Worm (Caenorhabditis elegans): ENCODE results near the gene chil-5.

Gene chil-5

DNA sequence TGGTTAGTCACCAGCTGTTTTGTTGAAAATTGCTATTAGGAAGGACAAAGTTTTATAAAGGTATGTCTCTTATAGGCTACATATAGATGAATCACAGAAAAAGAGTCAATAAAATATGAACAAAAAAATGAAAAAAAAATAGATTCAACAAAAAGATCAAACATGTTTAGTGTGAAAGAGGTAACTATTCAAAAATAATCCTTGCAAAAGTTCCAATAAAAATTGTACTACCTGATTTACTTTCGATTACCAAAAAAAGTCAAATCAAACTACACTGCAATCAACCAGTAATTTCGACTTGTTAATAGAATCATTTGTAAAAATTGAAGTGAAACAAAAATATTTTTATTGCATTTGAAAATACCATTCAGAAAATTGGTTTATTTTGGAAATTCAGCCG lies 8.5 kb downstream of the chil-5 start, which contains the start of gene ZK938.10:
TSS of gene ZK938.10 (minus strand) at position 101 of the 400 bp plus-strand sequence.
- no peak for TF ChIP-seq ceh-13 (GFP tag; optimal IDR thresholded peaks at IDR 0.05)
- no peak for TF ChIP-seq sea-1 (GFP tag; conservative IDR thresholded peaks at IDR 0.05)
- no peak for TF ChIP-seq tbx-11 (GFP tag; IDR thresholded peaks at IDR 0.05)
- no peak for TF ChIP-seq pes-1 (GFP tag; IDR thresholded peaks at IDR 0.05)
- no peak for TF ChIP-seq hnd-1 (tag; optimal IDR thresholded peaks at IDR 0.05)
- TF ChIP-seq ets-7 (tag; optimal IDR thresholded peaks at IDR 0.05) = no peak
- no peak for TF ChIP-seq ceh-36 (tag; optimal IDR thresholded peaks at IDR 0.05)
- no peak for TF ChIP-seq tbx-37 (GFP tag; conservative IDR thresholded peaks at IDR 0.05)
- TF ChIP-seq F13C5.2 (tag; optimal IDR thresholded peaks at IDR 0.05) = no peak
- no peak for TF ChIP-seq B0310.2 (tag; optimal IDR thresholded peaks at IDR 0.05)
- no peak for TF ChIP-seq scrt-1 (GFP tag; IDR thresholded peaks at IDR 0.05)
- TF ChIP-seq aly-1 (tag; optimal IDR thresholded peaks at IDR 0.05) = no peak
- no peak for TF ChIP-seq hmbx-1 (tag; optimal IDR thresholded peaks at IDR 0.05)
- no peak for TF ChIP-seq tra-4 (tag; optimal IDR thresholded peaks at IDR 0.05)
- TF ChIP-seq flt-1 (GFP tag; IDR thresholded peaks at IDR 0.05) = no peak
- no peak for TF ChIP-seq hmg-4 (GFP tag; optimal IDR thresholded peaks at IDR 0.05)
- TF ChIP-seq ama-1 (optimal IDR thresholded peaks at IDR 0.05) = no peak

DNA sequence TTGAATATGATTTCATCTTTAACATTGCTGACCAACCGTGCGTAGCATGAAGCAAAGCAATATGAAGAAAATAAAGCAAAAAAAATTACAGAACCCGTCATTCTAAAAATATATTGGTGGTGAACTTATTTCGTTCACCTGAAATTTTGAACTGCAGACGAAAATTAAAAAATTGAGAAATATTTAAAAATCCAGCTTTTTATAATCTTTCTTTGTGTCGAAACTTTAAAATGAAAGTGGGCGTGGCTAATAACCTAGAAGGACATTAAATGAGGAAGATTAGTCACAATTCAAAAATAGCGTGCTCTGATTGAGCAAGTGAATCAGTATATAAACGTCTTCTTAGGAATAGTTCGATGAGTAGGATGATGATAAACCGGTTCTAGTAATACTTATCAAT lies 10.0 kb downstream of the chil-5 start, which contains the start of gene old-2:
TSS of gene old-2 (minus strand) at position 101 of the 400 bp plus-strand sequence.
- no peak for TF ChIP-seq ceh-13 (GFP tag; optimal IDR thresholded peaks at IDR 0.05)
- no peak for TF ChIP-seq flt-1 (GFP tag; IDR thresholded peaks at IDR 0.05)
- no peak for TF ChIP-seq ets-7 (tag; optimal IDR thresholded peaks at IDR 0.05)
- no peak for TF ChIP-seq tra-4 (tag; optimal IDR thresholded peaks at IDR 0.05)
- no peak for TF ChIP-seq tbx-11 (GFP tag; IDR thresholded peaks at IDR 0.05)
- no peak for TF ChIP-seq hnd-1 (tag; optimal IDR thresholded peaks at IDR 0.05)
- TF ChIP-seq pes-1 (GFP tag; IDR thresholded peaks at IDR 0.05) = no peak
- TF ChIP-seq ama-1 (optimal IDR thresholded peaks at IDR 0.05) = no peak
- no peak for TF ChIP-seq hmg-4 (GFP tag; optimal IDR thresholded peaks at IDR 0.05)
- TF ChIP-seq B0310.2 (tag; optimal IDR thresholded peaks at IDR 0.05) = no peak
- TF ChIP-seq hmbx-1 (tag; optimal IDR thresholded peaks at IDR 0.05) = no peak
- no peak for TF ChIP-seq aly-1 (tag; optimal IDR thresholded peaks at IDR 0.05)
- no peak for TF ChIP-seq ceh-36 (tag; optimal IDR thresholded peaks at IDR 0.05)
- TF ChIP-seq tbx-37 (GFP tag; conservative IDR thresholded peaks at IDR 0.05) = no peak
- no peak for TF ChIP-seq F13C5.2 (tag; optimal IDR thresholded peaks at IDR 0.05)

DNA sequence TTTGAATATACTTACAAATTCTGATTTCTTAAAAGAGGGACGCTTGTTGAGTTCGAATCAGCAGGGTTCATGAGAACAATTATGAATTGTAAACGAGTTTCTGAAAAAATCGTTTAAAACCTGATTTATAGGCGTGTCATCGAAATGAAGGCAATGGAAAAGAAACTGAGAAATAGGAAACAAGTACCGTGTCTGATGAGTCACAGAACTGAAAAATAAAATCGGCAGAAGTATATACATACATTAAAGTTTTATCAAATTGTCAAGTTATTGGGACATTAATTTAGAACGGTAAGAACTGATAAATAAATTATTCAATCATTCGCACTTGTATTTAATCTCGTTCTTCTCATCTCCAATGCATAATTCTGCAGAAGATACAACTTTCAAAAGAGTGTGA lies 14.2 kb downstream of the chil-5 start, which contains the start of gene chil-9:
TSS of gene chil-9 (minus strand) at position 101 of the 400 bp plus-strand sequence.
- TF ChIP-seq hmbx-1 (tag; optimal IDR thresholded peaks at IDR 0.05) (no peak), hnd-1 (tag; optimal IDR thresholded peaks at IDR 0.05) (no peak), tbx-11 (GFP tag; IDR thresholded peaks at IDR 0.05) (no peak), ceh-36 (tag; optimal IDR thresholded peaks at IDR 0.05) (no peak), pes-1 (GFP tag; IDR thresholded peaks at IDR 0.05) (no peak)

DNA sequence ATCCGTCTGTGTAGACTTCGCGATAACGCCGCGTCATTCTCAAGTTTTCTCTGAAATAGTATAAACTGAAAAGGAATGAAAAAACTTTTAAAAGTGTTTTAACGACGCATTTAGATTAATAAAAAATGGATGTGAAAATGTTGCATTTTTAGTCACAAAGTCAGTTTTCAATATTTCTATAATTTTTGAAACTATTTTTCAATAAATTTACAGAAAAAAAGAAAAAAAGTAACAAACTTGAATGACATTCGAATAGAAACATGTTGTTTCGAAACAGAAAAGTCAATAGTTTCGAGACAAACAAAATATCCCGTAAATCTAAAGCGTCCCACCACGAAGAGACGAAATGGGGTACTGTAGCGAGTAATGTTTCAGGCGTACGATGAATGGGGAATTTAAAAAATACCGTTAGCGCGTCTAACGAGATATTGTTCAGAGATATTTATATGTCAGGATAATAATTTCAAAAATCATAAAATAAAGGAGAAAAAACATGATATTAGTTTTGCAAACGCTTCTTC lies 17.4 kb downstream of the chil-5 start, which contains the start of gene rnh-1.2:
TSS of gene rnh-1.2 (minus strand) at position 51 of the 521 bp plus-strand sequence.
- no peak for TF ChIP-seq pes-1 (GFP tag; IDR thresholded peaks at IDR 0.05)
- TF ChIP-seq ets-7 (tag; optimal IDR thresholded peaks at IDR 0.05) = no peak
- no peak for TF ChIP-seq hmg-4 (GFP tag; optimal IDR thresholded peaks at IDR 0.05)
- no peak for TF ChIP-seq aly-1 (tag; optimal IDR thresholded peaks at IDR 0.05)
- TF ChIP-seq B0310.2 (tag; optimal IDR thresholded peaks at IDR 0.05) = no peak
- no peak for TF ChIP-seq scrt-1 (GFP tag; IDR thresholded peaks at IDR 0.05)
- no peak for TF ChIP-seq sea-1 (GFP tag; conservative IDR thresholded peaks at IDR 0.05)
- no peak for TF ChIP-seq flt-1 (GFP tag; IDR thresholded peaks at IDR 0.05)
- no peak for TF ChIP-seq tra-4 (tag; optimal IDR thresholded peaks at IDR 0.05)
- no peak for TF ChIP-seq ceh-36 (tag; optimal IDR thresholded peaks at IDR 0.05)

DNA sequence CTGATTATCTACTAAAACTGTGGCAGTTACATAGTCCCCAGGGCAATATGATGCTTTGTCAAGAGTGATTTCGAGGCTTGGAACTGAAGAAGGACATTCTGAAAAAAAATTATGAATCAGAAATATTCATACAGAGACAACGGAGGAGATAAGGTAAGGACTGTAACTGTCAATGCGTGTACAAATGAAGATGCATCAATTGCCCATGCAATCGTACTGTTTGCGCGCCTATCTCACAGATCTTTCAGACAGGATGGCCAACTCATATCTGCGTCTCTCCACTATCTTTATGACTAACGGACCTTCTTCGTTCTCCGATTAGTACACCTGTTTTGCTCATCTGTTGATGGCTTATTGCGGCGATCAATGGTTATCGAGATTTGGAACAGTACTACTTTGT lies 19.2 kb downstream of the chil-5 start, which contains the start of gene ZK938.11:
TSS of gene ZK938.11 (minus strand) at position 101 of the 400 bp plus-strand sequence.
- TF ChIP-seq hnd-1 (tag; optimal IDR thresholded peaks at IDR 0.05) = no peak

DNA sequence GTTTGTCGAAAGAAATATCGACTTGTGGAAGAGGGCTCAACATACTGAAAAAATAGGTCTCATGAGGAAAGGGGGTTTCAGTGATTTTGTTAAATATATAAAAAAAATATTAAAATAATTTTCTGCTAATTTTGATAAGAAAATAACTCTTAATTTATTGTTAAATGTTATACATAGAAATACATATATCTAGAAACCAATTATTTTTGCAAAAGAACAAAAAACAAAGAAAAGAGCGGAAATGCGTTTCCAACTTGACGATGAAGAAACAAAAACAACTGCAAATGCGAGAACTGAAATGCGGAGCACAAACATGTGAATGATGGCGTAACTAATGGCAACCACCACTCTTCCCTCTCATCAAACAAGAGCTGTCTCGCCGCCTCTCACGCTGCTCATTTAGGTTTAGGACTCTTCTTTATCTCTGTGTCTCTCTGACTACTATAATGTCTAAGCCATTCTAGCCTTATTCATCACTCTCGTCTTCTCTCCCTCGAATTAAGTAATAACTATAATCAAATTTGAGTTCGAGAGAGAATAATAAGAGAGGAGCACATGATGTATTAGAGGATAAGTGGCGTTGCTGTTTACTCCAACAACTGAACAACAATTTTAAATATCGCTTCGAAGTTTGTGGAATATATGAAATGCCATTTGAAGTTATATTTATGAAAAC lies 21.1 kb downstream of the chil-5 start, which contains the start of gene arrd-4:
TSS of gene arrd-4 (minus strand) at position 51 of the 676 bp plus-strand sequence.
- no peak for TF ChIP-seq tbx-37 (GFP tag; conservative IDR thresholded peaks at IDR 0.05)
- TF ChIP-seq tbx-11 (GFP tag; IDR thresholded peaks at IDR 0.05) = no peak
- TF ChIP-seq sea-1 (GFP tag; conservative IDR thresholded peaks at IDR 0.05) = no peak
- no peak for TF ChIP-seq ama-1 (optimal IDR thresholded peaks at IDR 0.05)
- TF ChIP-seq ceh-13 (GFP tag; optimal IDR thresholded peaks at IDR 0.05) = no peak
- TF ChIP-seq flt-1 (GFP tag; IDR thresholded peaks at IDR 0.05) = no peak
- TF ChIP-seq tra-4 (tag; optimal IDR thresholded peaks at IDR 0.05) = no peak
- TF ChIP-seq pes-1 (GFP tag; IDR thresholded peaks at IDR 0.05) = no peak
- TF ChIP-seq hmbx-1 (tag; optimal IDR thresholded peaks at IDR 0.05) = no peak
- TF ChIP-seq hmg-4 (GFP tag; optimal IDR thresholded peaks at IDR 0.05) = no peak
- no peak for TF ChIP-seq ets-7 (tag; optimal IDR thresholded peaks at IDR 0.05)
- no peak for TF ChIP-seq aly-1 (tag; optimal IDR thresholded peaks at IDR 0.05)
- no peak for TF ChIP-seq F13C5.2 (tag; optimal IDR thresholded peaks at IDR 0.05)
- TF ChIP-seq B0310.2 (tag; optimal IDR thresholded peaks at IDR 0.05) = no peak
- TF ChIP-seq scrt-1 (GFP tag; IDR thresholded peaks at IDR 0.05) = no peak
- no peak for TF ChIP-seq hnd-1 (tag; optimal IDR thresholded peaks at IDR 0.05)
- TF ChIP-seq ceh-36 (tag; optimal IDR thresholded peaks at IDR 0.05) = no peak

DNA sequence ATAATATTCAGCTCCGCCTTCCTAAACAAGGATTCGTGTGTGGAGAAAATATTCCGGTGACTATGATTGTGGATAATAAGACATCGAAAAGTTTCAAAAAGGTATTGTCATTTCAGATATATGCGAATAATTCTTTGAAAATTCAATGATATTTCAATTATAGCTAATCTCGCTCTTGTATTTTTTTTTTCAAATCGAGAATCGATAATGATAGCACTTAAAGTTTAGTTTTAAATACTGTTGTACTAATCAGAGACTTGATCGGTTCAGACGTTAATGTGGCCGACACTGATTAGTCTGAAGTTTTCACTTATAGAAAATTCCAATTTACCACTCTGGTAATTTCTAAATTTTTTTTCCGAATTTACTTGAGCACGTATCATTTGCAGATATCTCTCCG lies 23.5 kb downstream of the chil-5 start:
- TF ChIP-seq hmbx-1 (tag; optimal IDR thresholded peaks at IDR 0.05) (no peak), B0310.2 (tag; optimal IDR thresholded peaks at IDR 0.05) (no peak), ceh-13 (GFP tag; optimal IDR thresholded peaks at IDR 0.05) (no peak), F13C5.2 (tag; optimal IDR thresholded peaks at IDR 0.05) (no peak), scrt-1 (GFP tag; IDR thresholded peaks at IDR 0.05) (no peak), flt-1 (GFP tag; IDR thresholded peaks at IDR 0.05) (no peak), ets-7 (tag; optimal IDR thresholded peaks at IDR 0.05) (no peak), tbx-11 (GFP tag; IDR thresholded peaks at IDR 0.05) (no peak), hnd-1 (tag; optimal IDR thresholded peaks at IDR 0.05) (no peak), pes-1 (GFP tag; IDR thresholded peaks at IDR 0.05) (no peak), ama-1 (optimal IDR thresholded peaks at IDR 0.05) (no peak), tbx-37 (GFP tag; conservative IDR thresholded peaks at IDR 0.05) (no peak), sea-1 (GFP tag; conservative IDR thresholded peaks at IDR 0.05) (no peak), tra-4 (tag; optimal IDR thresholded peaks at IDR 0.05) (no peak), aly-1 (tag; optimal IDR thresholded peaks at IDR 0.05) (no peak), hmg-4 (GFP tag; optimal IDR thresholded peaks at IDR 0.05) (no peak), ceh-36 (tag; optimal IDR thresholded peaks at IDR 0.05) (no peak)

All from whole organism, early embryonic.